Worm (Caenorhabditis elegans): ENCODE data around the gene tps-1.

- TF ChIP-seq ceh-8 (GFP tag; optimal IDR thresholded peaks at IDR 0.05) (no peak), lin-39 (tag; optimal IDR thresholded peaks at IDR 0.05) (no peak)
Observed at ce11 chrX:17519476-17519875, 45.1 kb upstream of the tps-1 start.

Measured in whole organism, L1 larva.